Worm (Caenorhabditis elegans): Measurements from ENCODE around the gene W06H8.2.

The W06H8.2 gene

ce11 chrV:6228920-6229456 is 22.4 kb downstream of the W06H8.2 start:
- TF ChIP-seq ceh-28 (tag; optimal IDR thresholded peaks at IDR 0.05) (no peak), nhr-76 (tag; optimal IDR thresholded peaks at IDR 0.05) (no peak), ZK546.5 (tag; optimal IDR thresholded peaks at IDR 0.05) (no peak), zag-1 (tag; optimal IDR thresholded peaks at IDR 0.05) (no peak), nhr-237 (tag; optimal IDR thresholded peaks at IDR 0.05) (no peak), nhr-11 (tag; optimal IDR thresholded peaks at IDR 0.05) (peak; percentile 49), daf-12 (tag; optimal IDR thresholded peaks at IDR 0.05) (no peak), fkh-10 (GFP tag; optimal IDR thresholded peaks at IDR 0.05) (peak; percentile 42), lsy-12 (tag; optimal IDR thresholded peaks at IDR 0.05) (peak; percentile 60), pha-4 (tag; optimal IDR thresholded peaks at IDR 0.05) (peak; percentile 14), ama-1 (optimal IDR thresholded peaks at IDR 0.05) (peak; percentile 63), nhr-25 (tag; optimal IDR thresholded peaks at IDR 0.05) (peak; percentile 62), egl-5 (tag; optimal IDR thresholded peaks at IDR 0.05) (no peak)

- TF ChIP-seq egl-27 (tag; optimal IDR thresholded peaks at IDR 0.05) = peak; percentile 55
- TF ChIP-seq nhr-43 (tag; optimal IDR thresholded peaks at IDR 0.05; ENCODE audit: poor library complexity, severe bottlenecking) = peak; percentile 64
- peak; percentile 65 for TF ChIP-seq ztf-4 (tag; optimal IDR thresholded peaks at IDR 0.05)
- peak; percentile 24 for TF ChIP-seq hmg-11 (tag; optimal IDR thresholded peaks at IDR 0.05)
- TF ChIP-seq lsy-12 (tag; optimal IDR thresholded peaks at IDR 0.05) = peak; percentile 31
- no peak for TF ChIP-seq nhr-67 (tag; optimal IDR thresholded peaks at IDR 0.05)
- TF ChIP-seq tbx-2 (tag; optimal IDR thresholded peaks at IDR 0.05) = peak; percentile 47
- TF ChIP-seq pqm-1 (tag; optimal IDR thresholded peaks at IDR 0.05) = peak; percentile 97
- no peak for TF ChIP-seq ceh-9 (tag; optimal IDR thresholded peaks at IDR 0.05)
- TF ChIP-seq nhr-76 (tag; optimal IDR thresholded peaks at IDR 0.05) = no peak
- peak; percentile 100 for TF ChIP-seq elt-2 (tag; optimal IDR thresholded peaks at IDR 0.05)
- TF ChIP-seq fos-1 (tag; optimal IDR thresholded peaks at IDR 0.05) = no peak
- TF ChIP-seq R02D3.7 (tag; optimal IDR thresholded peaks at IDR 0.05) = peak; percentile 45
- no peak for TF ChIP-seq nhr-237 (tag; optimal IDR thresholded peaks at IDR 0.05)
- TF ChIP-seq mml-1 (tag; optimal IDR thresholded peaks at IDR 0.05) = no peak
- no peak for TF ChIP-seq nhr-77 (tag; optimal IDR thresholded peaks at IDR 0.05)
- TF ChIP-seq ceh-16 (tag; optimal IDR thresholded peaks at IDR 0.05) = no peak
- TF ChIP-seq snpc-4 (tag; optimal IDR thresholded peaks at IDR 0.05) = peak; percentile 9
- peak; percentile 83 for TF ChIP-seq skn-1 (tag; optimal IDR thresholded peaks at IDR 0.05)
- TF ChIP-seq nhr-11 (tag; optimal IDR thresholded peaks at IDR 0.05) = no peak
- no peak for TF ChIP-seq nhr-25 (tag; optimal IDR thresholded peaks at IDR 0.05)
- TF ChIP-seq lin-39 (tag; optimal IDR thresholded peaks at IDR 0.05) = peak; percentile 87
- TF ChIP-seq eor-1 (tag; optimal IDR thresholded peaks at IDR 0.05) = peak in 1 of 2 experiments; percentile 59
- TF ChIP-seq jun-1 (tag; optimal IDR thresholded peaks at IDR 0.05) = peak; percentile 92
- no peak for TF ChIP-seq ZK546.5 (tag; optimal IDR thresholded peaks at IDR 0.05)
- peak; percentile 27 for TF ChIP-seq nfya-1 (tag; optimal IDR thresholded peaks at IDR 0.05; ENCODE audit: insufficient read depth)
- no peak for TF ChIP-seq unc-39 (tag; optimal IDR thresholded peaks at IDR 0.05)
- no peak for TF ChIP-seq ztf-11 (tag; optimal IDR thresholded peaks at IDR 0.05)
- TF ChIP-seq pha-4 (tag; optimal IDR thresholded peaks at IDR 0.05) = peak; percentile 98
- TF ChIP-seq nhr-23 (tag; optimal IDR thresholded peaks at IDR 0.05) = peak; percentile 71
- TF ChIP-seq lin-15B (tag; optimal IDR thresholded peaks at IDR 0.05) = no peak
- no peak for TF ChIP-seq fkh-2 (tag; optimal IDR thresholded peaks at IDR 0.05)
- peak; percentile 25 for TF ChIP-seq unc-62 (GFP tag; optimal IDR thresholded peaks at IDR 0.05)
- no peak for TF ChIP-seq fkh-10 (GFP tag; optimal IDR thresholded peaks at IDR 0.05)
- peak; percentile 46 for TF ChIP-seq mdl-1 (tag; optimal IDR thresholded peaks at IDR 0.05)
- peak; percentile 60 for TF ChIP-seq ama-1 (optimal IDR thresholded peaks at IDR 0.05)
- TF ChIP-seq nhr-12 (tag; optimal IDR thresholded peaks at IDR 0.05) = no peak
- TF ChIP-seq elt-3 (tag; optimal IDR thresholded peaks at IDR 0.05) = peak; percentile 23 to 96 (median 88)
- no peak for TF ChIP-seq sea-2 (GFP tag; optimal IDR thresholded peaks at IDR 0.05)
- no peak for TF ChIP-seq ceh-28 (tag; optimal IDR thresholded peaks at IDR 0.05)
- no peak for TF ChIP-seq aly-2 (tag; optimal IDR thresholded peaks at IDR 0.05)
- TF ChIP-seq ceh-82 (tag; optimal IDR thresholded peaks at IDR 0.05) = no peak
- TF ChIP-seq zag-1 (tag; optimal IDR thresholded peaks at IDR 0.05) = no peak
- TF ChIP-seq nhr-28 (tag; optimal IDR thresholded peaks at IDR 0.05) = no peak
- TF ChIP-seq daf-12 (tag; optimal IDR thresholded peaks at IDR 0.05) = no peak
- peak; percentile 96 for TF ChIP-seq elt-1 (tag; optimal IDR thresholded peaks at IDR 0.05)
- TF ChIP-seq egl-5 (tag; optimal IDR thresholded peaks at IDR 0.05) = peak; percentile 35
These were observed 22.9 kb downstream of the W06H8.2 start for ce11 chrV:6229457-6229949.
